Worm (Caenorhabditis elegans): ENCODE measurements around the gene csn-5.

Gene csn-5

ce11 chrIV:5690386-5691080, 41.2 kb downstream of the csn-5 start, which contains the start of gene C55C3.8:
Gene C55C3.8 (plus strand): TSS chrIV:5691030.
- no peak for TF ChIP-seq nhr-21 (tag; optimal IDR thresholded peaks at IDR 0.05)
- no peak for TF ChIP-seq nhr-77 (tag; optimal IDR thresholded peaks at IDR 0.05)
- TF ChIP-seq snpc-4 (tag; optimal IDR thresholded peaks at IDR 0.05) = no peak
- TF ChIP-seq sma-3 (GFP tag; optimal IDR thresholded peaks at IDR 0.05) = no peak
- no peak for TF ChIP-seq lin-39 (tag; optimal IDR thresholded peaks at IDR 0.05)
- TF ChIP-seq nhr-10 (tag; optimal IDR thresholded peaks at IDR 0.05) = no peak

ce11 chrIV:5700372-5700771, 51.0 kb downstream of the csn-5 start:
- TF ChIP-seq mbf-1 (tag; optimal IDR thresholded peaks at IDR 0.05) (no peak), nhr-25 (tag; optimal IDR thresholded peaks at IDR 0.05) (peak; percentile 47)
